Fruit fly (Drosophila melanogaster) whole organism, embryonic: ENCODE results near the gene elB.

ENCODE experiments used
- CG10267 ChIP-seq: fragments of 200-800 bp; sonication (Bioruptor generic); optimal IDR thresholded peaks from 2 replicates; lab custom pipeline; 2018; ENCODE audit warnings: missing biosample characterization, mild to moderate bottlenecking, missing genetic modification characterization, moderate library complexity
- CG10431 ChIP-seq: fragments of 200-800 bp; sonication (Bioruptor generic); optimal IDR thresholded peaks from 3 replicates; lab custom pipeline; 2018; ENCODE audit warnings: missing biosample characterization, mild to moderate bottlenecking, missing genetic modification characterization
- CG11560 ChIP-seq: fragments of 200-800 bp; sonication (Bioruptor generic); IDR thresholded peaks from 3 replicates; pipeline ENCODE4 v1.3.6; 2022; ENCODE audit warnings: missing biosample characterization, missing genetic modification characterization
- CG12299 ChIP-seq: fragments of 200-800 bp; sonication (Bioruptor generic); optimal IDR thresholded peaks from 2 replicates; lab custom pipeline; 2018; ENCODE audit warnings: missing biosample characterization, mild to moderate bottlenecking, missing genetic modification characterization
- CG13424 ChIP-seq: fragments of 200-800 bp; sonication (Bioruptor generic); optimal IDR thresholded peaks from 2 replicates; lab custom pipeline; 2019; ENCODE audit warnings: missing biosample characterization, mild to moderate bottlenecking, missing genetic modification characterization, moderate library complexity
- CG14667 ChIP-seq: fragments of 200-800 bp; sonication (Bioruptor generic); IDR thresholded peaks from 2 replicates; pipeline ENCODE4 v1.3.6; 2022; ENCODE audit warnings: missing biosample characterization, missing genetic modification characterization
- CG1529 ChIP-seq: fragments of 200-800 bp; sonication (Bioruptor generic); optimal IDR thresholded peaks from 3 replicates; lab custom pipeline; 2018; ENCODE audit warnings: missing biosample characterization, missing genetic modification characterization
- CG18476 ChIP-seq: fragments of 200-800 bp; sonication (Bioruptor generic); optimal IDR thresholded peaks from 2 replicates; lab custom pipeline; 2016; ENCODE audit warnings: missing biosample characterization, mild to moderate bottlenecking, missing genetic modification characterization
- CG2116 ChIP-seq: fragments of 200-800 bp; sonication (Bioruptor generic); optimal IDR thresholded peaks from 3 replicates; lab custom pipeline; 2018; ENCODE audit warnings: missing biosample characterization, mild to moderate bottlenecking, missing genetic modification characterization
- CG2678 ChIP-seq: fragments of 200-800 bp; sonication (Bioruptor generic); optimal IDR thresholded peaks from 3 replicates; lab custom pipeline; 2019; ENCODE audit warnings: missing biosample characterization, mild to moderate bottlenecking, missing genetic modification characterization, moderate library complexity
- CG2889 ChIP-seq: fragments of 200-800 bp; sonication (Bioruptor generic); IDR thresholded peaks from 3 replicates; pipeline ENCODE4 v1.3.6; 2022; ENCODE audit warnings: missing biosample characterization, missing genetic modification characterization
- CG31388 ChIP-seq: fragments of 200-800 bp; sonication (Bioruptor generic); optimal IDR thresholded peaks from 2 replicates; lab custom pipeline; 2016; ENCODE audit warnings: missing biosample characterization, missing genetic modification characterization
- CG34422 ChIP-seq: fragments of 200-800 bp; sonication (Bioruptor generic); IDR thresholded peaks from 3 replicates; pipeline ENCODE4 v1.3.6; 2022; ENCODE audit warnings: missing biosample characterization, missing genetic modification characterization
- CG4424 ChIP-seq: fragments of 200-800 bp; sonication (Bioruptor generic); optimal IDR thresholded peaks from 3 replicates; lab custom pipeline; 2016; ENCODE audit warnings: missing biosample characterization, missing genetic modification characterization
- CG4707 ChIP-seq: fragments of 200-800 bp; sonication (Bioruptor generic); optimal IDR thresholded peaks from 2 replicates; lab custom pipeline; 2018; ENCODE audit warnings: missing biosample characterization, mild to moderate bottlenecking, missing genetic modification characterization, moderate library complexity
- CG6765 ChIP-seq: fragments of 200-800 bp; sonication (Bioruptor generic); optimal IDR thresholded peaks from 3 replicates; lab custom pipeline; 2017; ENCODE audit warnings: missing biosample characterization, mild to moderate bottlenecking, missing genetic modification characterization
- CG7786 ChIP-seq: fragments of 200-800 bp; sonication (Bioruptor generic); optimal IDR thresholded peaks from 2 replicates; lab custom pipeline; 2016; ENCODE audit warnings: missing biosample characterization, missing genetic modification characterization
- CG7987 ChIP-seq: fragments of 200-800 bp; sonication (Bioruptor generic); optimal IDR thresholded peaks from 2 replicates; lab custom pipeline; 2018; ENCODE audit warnings: missing biosample characterization, mild to moderate bottlenecking, missing genetic modification characterization, moderate library complexity
- CG8290 ChIP-seq, 3 experiments: fragments of 200-800 bp; sonication (Bioruptor generic); optimal IDR thresholded peaks; 2 replicates each; lab custom pipeline; 2016 to 2019; ENCODE audit warnings: missing biosample characterization in 3 of 3, missing genetic modification characterization in 3 of 3, mild to moderate bottlenecking in 2 of 3, moderate library complexity in 1 of 3
- CG8765 ChIP-seq: fragments of 200-800 bp; sonication (Bioruptor generic); IDR thresholded peaks from 2 replicates; pipeline ENCODE4 v1.3.6; 2022; ENCODE audit warnings: missing biosample characterization, missing genetic modification characterization
- Dbx ChIP-seq: fragments of 200-800 bp; sonication (Bioruptor generic); IDR thresholded peaks from 3 replicates; pipeline ENCODE4 v1.3.6; 2022; ENCODE audit warnings: missing biosample characterization, missing genetic modification characterization
- Dip2 ChIP-seq: fragments of 200-800 bp; sonication (Bioruptor generic); IDR thresholded peaks from 2 replicates; pipeline ENCODE4 v1.3.6; 2022; ENCODE audit warnings: missing biosample characterization, missing genetic modification characterization
- Elba2 ChIP-seq: fragments of 200-800 bp; sonication (Bioruptor generic); optimal IDR thresholded peaks from 3 replicates; lab custom pipeline; 2016; ENCODE audit warnings: missing biosample characterization, missing genetic modification characterization
- HLH54F ChIP-seq: fragments of 200-800 bp; sonication (Bioruptor generic); optimal IDR thresholded peaks from 3 replicates; lab custom pipeline; 2016; ENCODE audit warnings: missing biosample characterization, missing genetic modification characterization
- Hmx ChIP-seq: fragments of 200-800 bp; sonication (Bioruptor generic); optimal IDR thresholded peaks from 2 replicates; lab custom pipeline; 2016; ENCODE audit warnings: missing biosample characterization, missing genetic modification characterization
- Mes4 ChIP-seq: fragments of 200-800 bp; sonication (Bioruptor generic); optimal IDR thresholded peaks from 2 replicates; lab custom pipeline; 2016; ENCODE audit warnings: missing biosample characterization, missing genetic modification characterization
- Mrtf ChIP-seq: fragments of 200-800 bp; sonication (Bioruptor generic); IDR thresholded peaks from 3 replicates; pipeline ENCODE4 v1.3.6; 2022; ENCODE audit warnings: missing biosample characterization, missing genetic modification characterization
- NC2β ChIP-seq: fragments of 200-800 bp; sonication (Bioruptor generic); optimal IDR thresholded peaks from 2 replicates; lab custom pipeline; 2016; ENCODE audit warnings: missing biosample characterization, missing genetic modification characterization
- Pdp1 ChIP-seq, 2 experiments: fragments of 200-800 bp; sonication (Bioruptor generic); optimal IDR thresholded peaks; 3 replicates each; lab custom pipeline; 2016; ENCODE audit warnings: missing biosample characterization in 2 of 2, missing genetic modification characterization in 2 of 2, mild to moderate bottlenecking in 1 of 2, moderate library complexity in 1 of 2
- Ravus ChIP-seq: fragments of 200-800 bp; sonication (Bioruptor generic); IDR thresholded peaks from 2 replicates; pipeline ENCODE4 v1.3.6; 2022; ENCODE audit warnings: missing biosample characterization, missing genetic modification characterization
- ac ChIP-seq: fragments of 200-800 bp; sonication (Bioruptor generic); optimal IDR thresholded peaks from 3 replicates; lab custom pipeline; 2017; ENCODE audit warnings: missing biosample characterization, mild to moderate bottlenecking, missing genetic modification characterization
- br ChIP-seq: fragments of >200 bp; optimal IDR thresholded peaks from 2 replicates; lab custom pipeline; 2017
- ci ChIP-seq: fragments of 200-800 bp; sonication (Bioruptor generic); IDR thresholded peaks from 3 replicates; pipeline ENCODE4 v1.3.6; 2022; ENCODE audit warnings: missing biosample characterization, missing genetic modification characterization
- dmrt11E ChIP-seq: fragments of 200-800 bp; sonication (Bioruptor generic); optimal IDR thresholded peaks from 3 replicates; lab custom pipeline; 2018; ENCODE audit warnings: missing biosample characterization, mild to moderate bottlenecking, missing genetic modification characterization, moderate library complexity
- exex ChIP-seq: fragments of 200-800 bp; sonication (Bioruptor generic); optimal IDR thresholded peaks from 4 replicates; lab custom pipeline; 2018; ENCODE audit warnings: missing biosample characterization, mild to moderate bottlenecking, missing genetic modification characterization, moderate library complexity
- ftz-f1 ChIP-seq: fragments of 200-800 bp; sonication (Bioruptor generic); optimal IDR thresholded peaks from 2 replicates; lab custom pipeline; 2016; ENCODE audit warnings: missing biosample characterization, missing genetic modification characterization
- her ChIP-seq: fragments of 200-800 bp; sonication (Bioruptor generic); optimal IDR thresholded peaks from 2 replicates; lab custom pipeline; 2016; ENCODE audit warnings: missing biosample characterization, missing genetic modification characterization
- ind ChIP-seq: fragments of 200-800 bp; sonication (Bioruptor generic); optimal IDR thresholded peaks from 3 replicates; lab custom pipeline; 2016; ENCODE audit warnings: missing biosample characterization, missing genetic modification characterization
- kah ChIP-seq: fragments of 200-800 bp; sonication (Bioruptor generic); optimal IDR thresholded peaks from 2 replicates; lab custom pipeline; 2018; ENCODE audit warnings: missing biosample characterization, mild to moderate bottlenecking, missing genetic modification characterization
- nerfin-1 ChIP-seq: fragments of 200-800 bp; sonication (Bioruptor generic); optimal IDR thresholded peaks from 3 replicates; lab custom pipeline; 2019; ENCODE audit warnings: missing biosample characterization, mild to moderate bottlenecking, missing genetic modification characterization, moderate library complexity
- nom ChIP-seq: fragments of 200-800 bp; sonication (Bioruptor generic); optimal IDR thresholded peaks from 2 replicates; lab custom pipeline; 2017; ENCODE audit warnings: missing biosample characterization, missing genetic modification characterization, mild to moderate bottlenecking, moderate library complexity, missing genetic modification reagents
- onecut ChIP-seq: fragments of 200-800 bp; sonication (Bioruptor generic); IDR thresholded peaks from 2 replicates; pipeline ENCODE4 v1.3.6; 2022; ENCODE audit warnings: missing biosample characterization, missing genetic modification characterization
- ro ChIP-seq: fragments of 200-800 bp; sonication (Bioruptor generic); IDR thresholded peaks from 2 replicates; pipeline ENCODE4 v1.3.6; 2022; ENCODE audit warnings: missing biosample characterization, missing genetic modification characterization
- twi ChIP-seq: fragments of 200-800 bp; optimal IDR thresholded peaks from 2 replicates; lab custom pipeline; 2019; ENCODE audit warnings: missing biosample characterization, mild to moderate bottlenecking, missing genetic modification characterization, moderate library complexity
- unc-4 ChIP-seq: fragments of 200-800 bp; sonication (Bioruptor generic); IDR thresholded peaks from 2 replicates; pipeline ENCODE4 v1.3.6; 2022; ENCODE audit warnings: missing biosample characterization, missing genetic modification characterization; ENCODE audit not compliant: partially characterized antibody
- unpg ChIP-seq: fragments of 200-800 bp; sonication (Bioruptor generic); optimal IDR thresholded peaks from 3 replicates; lab custom pipeline; 2018; ENCODE audit warnings: missing biosample characterization, mild to moderate bottlenecking, missing genetic modification characterization, moderate library complexity
- wek ChIP-seq: fragments of 200-800 bp; sonication (Bioruptor generic); optimal IDR thresholded peaks from 3 replicates; lab custom pipeline; 2018; ENCODE audit warnings: missing biosample characterization, mild to moderate bottlenecking, missing genetic modification characterization, moderate library complexity
- wor ChIP-seq: fragments of 200-800 bp; sonication (Bioruptor generic); IDR thresholded peaks from 2 replicates; pipeline ENCODE4 v1.3.6; 2022; ENCODE audit warnings: missing biosample characterization, missing genetic modification characterization
- zfh1 ChIP-seq: fragments of 200-800 bp; sonication (Bioruptor generic); IDR thresholded peaks from 3 replicates; pipeline ENCODE4 v1.3.6; 2022; ENCODE audit warnings: missing biosample characterization, missing genetic modification characterization

elB gene

DNA sequence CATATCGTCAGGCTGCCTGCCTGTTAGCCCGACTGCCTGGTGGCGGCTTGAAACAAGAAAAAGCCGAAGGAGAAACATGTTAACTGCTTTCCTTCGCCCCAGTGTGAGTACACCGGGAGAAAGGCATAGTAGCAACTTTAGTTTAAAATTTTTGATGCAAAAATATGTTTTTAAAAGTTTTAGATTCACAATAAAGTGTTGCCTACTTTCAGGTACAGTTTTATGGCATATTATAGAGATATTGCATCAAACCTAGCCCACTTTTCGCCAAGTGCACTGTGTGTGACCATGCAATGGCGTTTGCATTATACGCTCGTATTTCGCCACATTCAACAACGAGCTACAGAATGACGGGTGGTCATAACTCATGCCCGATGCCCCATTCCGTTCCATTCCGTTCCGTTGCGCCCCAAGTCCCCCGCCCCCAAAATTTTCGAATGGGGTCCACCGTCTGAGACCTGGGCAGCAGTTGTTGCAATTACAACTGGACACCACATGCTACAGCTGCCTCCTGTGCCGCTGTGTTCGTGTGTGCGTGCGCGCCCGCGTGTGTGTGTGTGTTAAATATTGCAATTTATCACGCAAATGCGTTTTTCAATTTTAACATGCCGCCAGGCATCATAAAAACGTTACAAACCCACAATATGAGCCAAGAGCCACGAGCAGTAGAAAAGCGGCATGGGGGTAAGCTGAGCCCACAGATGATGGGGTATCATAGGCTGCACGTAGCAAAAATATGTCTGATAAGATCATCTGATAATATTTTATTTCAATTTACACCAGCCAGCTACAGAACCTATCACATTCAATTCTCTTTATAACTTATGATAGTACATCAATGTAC lies 39.2 kb downstream of the elB start (continued):
- no peak for TF ChIP-seq unc-4 (GFP tag; lab: Robert Waterston, UW)
- no peak for TF ChIP-seq br (lab: Kevin White, UChicago)
- no peak for TF ChIP-seq CG2116 (GFP tag; lab: Kevin White, UChicago)
- peak; percentile 4 for TF ChIP-seq twi (tag; lab: Kevin White, UChicago)
- peak; percentile 12 for TF ChIP-seq CG4424 (GFP tag; lab: Kevin White, UChicago)
- no peak for TF ChIP-seq exex (tag; lab: Kevin White, UChicago)
- no peak for TF ChIP-seq CG10431
- TF ChIP-seq Mes4 (GFP tag; lab: Kevin White, UChicago), result no peak
- TF ChIP-seq Dbx (GFP tag; lab: Robert Waterston, UW), result no peak
- no peak for TF ChIP-seq her (GFP tag; lab: Kevin White, UChicago)
- TF ChIP-seq Mrtf (GFP tag; lab: Robert Waterston, UW), result 0 out of 3 replicates have a peak, but pooled peaks have one; percentile 18
- peak in 1 of 2 experiments; percentile 26 for TF ChIP-seq Pdp1 (GFP tag; optimal IDR thresholded peaks at IDR 0.05; lab: Kevin White, UChicago)
- no peak for TF ChIP-seq ro (GFP tag; lab: Robert Waterston, UW)
- no peak for TF ChIP-seq Dip2 (GFP tag; lab: Robert Waterston, UW)
- no peak for TF ChIP-seq CG12299
- TF ChIP-seq CG2678 (tag; lab: Kevin White, UChicago), result peak; percentile 7
- TF ChIP-seq ci, result 0 out of 3 replicates have a peak, but pooled peaks have one; percentile 13
- peak; percentile 48 for TF ChIP-seq dmrt11E (tag; lab: Kevin White, UChicago)
- TF ChIP-seq wor (GFP tag; lab: Robert Waterston, UW), result no peak
- TF ChIP-seq CG34422 (GFP tag; lab: Robert Waterston, UW), result peak; percentile 21; the same call in 1 of the 3 replicates
- no peak for TF ChIP-seq nerfin-1 (tag; lab: Kevin White, UChicago)
- no peak for TF ChIP-seq NC2β (GFP tag; lab: Kevin White, UChicago)
- TF ChIP-seq CG14667 (GFP tag; lab: Robert Waterston, UW), result 0 out of 2 replicates have a peak, but pooled peaks have one; percentile 14
- TF ChIP-seq CG18476 (GFP tag; lab: Kevin White, UChicago), result no peak
- TF ChIP-seq ac (GFP tag; lab: Kevin White, UChicago), result no peak
- no peak for TF ChIP-seq CG7786 (GFP tag; lab: Kevin White, UChicago)
- TF ChIP-seq ftz-f1 (GFP tag; lab: Kevin White, UChicago), result no peak
- TF ChIP-seq CG10267 (tag; lab: Kevin White, UChicago), result peak; percentile 6
- TF ChIP-seq CG2889 (GFP tag; lab: Robert Waterston, UW), result 0 out of 3 replicates have a peak, but pooled peaks have one; percentile 47
- TF ChIP-seq ind (GFP tag; lab: Kevin White, UChicago), result no peak
- peak; percentile 85 for TF ChIP-seq nom (GFP tag; lab: Kevin White, UChicago)
- no peak for TF ChIP-seq kah (GFP tag; lab: Kevin White, UChicago)
- TF ChIP-seq zfh1 (GFP tag; lab: Robert Waterston, UW), result peak; percentile 63
- TF ChIP-seq CG31388, result no peak
- TF ChIP-seq Elba2, result peak; percentile 28
- no peak for TF ChIP-seq CG7987 (GFP tag; lab: Kevin White, UChicago)
- TF ChIP-seq CG1529 (GFP tag; lab: Kevin White, UChicago), result no peak
- TF ChIP-seq CG11560 (tag; lab: Robert Waterston, UW), result no peak
- no peak for TF ChIP-seq Ravus (GFP tag; lab: Robert Waterston, UW)
- TF ChIP-seq HLH54F (GFP tag; lab: Kevin White, UChicago), result no peak
- TF ChIP-seq CG13424 (tag; lab: Kevin White, UChicago), result peak; percentile 4
- no peak for TF ChIP-seq wek (GFP tag; lab: Kevin White, UChicago)
- TF ChIP-seq onecut (GFP tag; lab: Robert Waterston, UW), result no peak
- TF ChIP-seq unpg (GFP tag; lab: Kevin White, UChicago), result peak; percentile 37
- TF ChIP-seq Hmx (GFP tag; lab: Kevin White, UChicago), result no peak
- no peak for TF ChIP-seq CG6765 (GFP tag; lab: Kevin White, UChicago)
- no peak for TF ChIP-seq CG8290 (GFP tag; optimal IDR thresholded peaks at IDR 0.05; lab: Kevin White, UChicago)
- peak in 1 of 2 experiments; percentile 35 for TF ChIP-seq CG8290 (tag; optimal IDR thresholded peaks at IDR 0.05; lab: Kevin White, UChicago)
- peak; percentile 29; the same call in 1 of the 2 replicates for TF ChIP-seq CG8765
- no peak for TF ChIP-seq CG4707 (GFP tag; lab: Kevin White, UChicago)
